Worm (Caenorhabditis elegans): ENCODE data around the gene clec-240.

The clec-240 gene

ce11 chrV:17009342-17010064 lies at the start of gene clec-240, which contains the start of gene clc-12:
TSS of gene clec-240 (plus strand) at chrV:17010014.
TSS of gene clc-12 (minus strand) at chrV:17009388.
- TF ChIP-seq klf-2 (GFP tag; conservative IDR thresholded peaks at IDR 0.05) (no peak), T22C8.4 (GFP tag; IDR thresholded peaks at IDR 0.05) (no peak), ref-1 (GFP tag; conservative IDR thresholded peaks at IDR 0.05) (no peak), med-1 (GFP tag; optimal IDR thresholded peaks at IDR 0.05; ENCODE audit: insufficient read depth) (no peak), flt-1 (GFP tag; IDR thresholded peaks at IDR 0.05) (no peak), ztf-23 (GFP tag; IDR thresholded peaks at IDR 0.05) (no peak), tab-1 (GFP tag; IDR thresholded peaks at IDR 0.05) (no peak), cog-1 (tag; optimal IDR thresholded peaks at IDR 0.05) (no peak), ztf-29 (GFP tag; IDR thresholded peaks at IDR 0.05) (no peak)

- TF ChIP-seq klf-2 (GFP tag; conservative IDR thresholded peaks at IDR 0.05) (no peak), ztf-23 (GFP tag; IDR thresholded peaks at IDR 0.05) (peak; percentile 65; the same call in 1 of the 2 replicates)
Observed at ce11 chrV:16965655-16966054, 44.2 kb upstream of the clec-240 start, which contains the start of gene efl-1. TSS of gene efl-1 (minus strand) at chrV:16965675.

ce11 chrV:16966636-16967035 lies 43.2 kb upstream of the clec-240 start, which contains the start of gene fbxa-90:
TSS of gene fbxa-90 (plus strand) at chrV:16966814.
- no peak for TF ChIP-seq cog-1 (tag; optimal IDR thresholded peaks at IDR 0.05)
- no peak for TF ChIP-seq ztf-23 (GFP tag; IDR thresholded peaks at IDR 0.05)
- TF ChIP-seq ref-1 (GFP tag; conservative IDR thresholded peaks at IDR 0.05) = no peak
- TF ChIP-seq med-1 (GFP tag; optimal IDR thresholded peaks at IDR 0.05; ENCODE audit: insufficient read depth) = no peak
- no peak for TF ChIP-seq flt-1 (GFP tag; IDR thresholded peaks at IDR 0.05)
- TF ChIP-seq T22C8.4 (GFP tag; IDR thresholded peaks at IDR 0.05) = no peak
- no peak for TF ChIP-seq tab-1 (GFP tag; IDR thresholded peaks at IDR 0.05)
- TF ChIP-seq klf-2 (GFP tag; conservative IDR thresholded peaks at IDR 0.05) = no peak
- TF ChIP-seq ztf-29 (GFP tag; IDR thresholded peaks at IDR 0.05) = no peak

- TF ChIP-seq ztf-29 (GFP tag; IDR thresholded peaks at IDR 0.05) (no peak), flt-1 (GFP tag; IDR thresholded peaks at IDR 0.05) (no peak), klf-2 (GFP tag; conservative IDR thresholded peaks at IDR 0.05) (no peak), T22C8.4 (GFP tag; IDR thresholded peaks at IDR 0.05) (no peak), tab-1 (GFP tag; IDR thresholded peaks at IDR 0.05) (no peak), med-1 (GFP tag; optimal IDR thresholded peaks at IDR 0.05; ENCODE audit: insufficient read depth) (no peak), ztf-23 (GFP tag; IDR thresholded peaks at IDR 0.05) (no peak), ref-1 (GFP tag; conservative IDR thresholded peaks at IDR 0.05) (no peak), cog-1 (tag; optimal IDR thresholded peaks at IDR 0.05) (no peak)
Observed at ce11 chrV:16972134-16972533, 37.7 kb upstream of the clec-240 start, which contains the start of gene srh-119. TSS of gene srh-119 (plus strand) at chrV:16972434.

ce11 chrV:16973338-16973737 lies 36.5 kb upstream of the clec-240 start:
- TF ChIP-seq T22C8.4 (GFP tag; IDR thresholded peaks at IDR 0.05) = no peak

- TF ChIP-seq med-1 (GFP tag; optimal IDR thresholded peaks at IDR 0.05; ENCODE audit: insufficient read depth) = no peak
- TF ChIP-seq cog-1 (tag; optimal IDR thresholded peaks at IDR 0.05) = no peak
- TF ChIP-seq klf-2 (GFP tag; conservative IDR thresholded peaks at IDR 0.05) = no peak
- no peak for TF ChIP-seq tab-1 (GFP tag; IDR thresholded peaks at IDR 0.05)
Observed at ce11 chrV:16974919-16975318, 34.9 kb upstream of the clec-240 start, which contains the start of gene srx-54. TSS of gene srx-54 (plus strand) at chrV:16975219.

- TF ChIP-seq klf-2 (GFP tag; conservative IDR thresholded peaks at IDR 0.05) = no peak
- no peak for TF ChIP-seq med-1 (GFP tag; optimal IDR thresholded peaks at IDR 0.05; ENCODE audit: insufficient read depth)
- TF ChIP-seq flt-1 (GFP tag; IDR thresholded peaks at IDR 0.05) = no peak
- no peak for TF ChIP-seq ztf-29 (GFP tag; IDR thresholded peaks at IDR 0.05)
- no peak for TF ChIP-seq tab-1 (GFP tag; IDR thresholded peaks at IDR 0.05)
- TF ChIP-seq cog-1 (tag; optimal IDR thresholded peaks at IDR 0.05) = no peak
- no peak for TF ChIP-seq ztf-23 (GFP tag; IDR thresholded peaks at IDR 0.05)
- TF ChIP-seq ref-1 (GFP tag; conservative IDR thresholded peaks at IDR 0.05) = no peak
- no peak for TF ChIP-seq T22C8.4 (GFP tag; IDR thresholded peaks at IDR 0.05)
Observed at ce11 chrV:16980368-16980767, 29.4 kb upstream of the clec-240 start, which contains the start of gene srz-54. TSS of gene srz-54 (plus strand) at chrV:16980668.

ce11 chrV:16987035-16987434 lies 22.8 kb upstream of the clec-240 start, which contains the start of gene Y102A5C.40:
TSS of gene Y102A5C.40 (minus strand) at chrV:16987135.
- TF ChIP-seq ref-1 (GFP tag; conservative IDR thresholded peaks at IDR 0.05) (no peak), ztf-29 (GFP tag; IDR thresholded peaks at IDR 0.05) (no peak), cog-1 (tag; optimal IDR thresholded peaks at IDR 0.05) (no peak), ztf-23 (GFP tag; IDR thresholded peaks at IDR 0.05) (no peak), klf-2 (GFP tag; conservative IDR thresholded peaks at IDR 0.05) (no peak), flt-1 (GFP tag; IDR thresholded peaks at IDR 0.05) (no peak), tab-1 (GFP tag; IDR thresholded peaks at IDR 0.05) (no peak), med-1 (GFP tag; optimal IDR thresholded peaks at IDR 0.05; ENCODE audit: insufficient read depth) (no peak), T22C8.4 (GFP tag; IDR thresholded peaks at IDR 0.05) (no peak)

ce11 chrV:16987783-16988182 lies 22.0 kb upstream of the clec-240 start:
- TF ChIP-seq klf-2 (GFP tag; conservative IDR thresholded peaks at IDR 0.05) (no peak), ztf-29 (GFP tag; IDR thresholded peaks at IDR 0.05) (no peak), med-1 (GFP tag; optimal IDR thresholded peaks at IDR 0.05; ENCODE audit: insufficient read depth) (no peak), ztf-23 (GFP tag; IDR thresholded peaks at IDR 0.05) (no peak), T22C8.4 (GFP tag; IDR thresholded peaks at IDR 0.05) (no peak), ref-1 (GFP tag; conservative IDR thresholded peaks at IDR 0.05) (no peak), flt-1 (GFP tag; IDR thresholded peaks at IDR 0.05) (no peak), tab-1 (GFP tag; IDR thresholded peaks at IDR 0.05) (no peak), cog-1 (tag; optimal IDR thresholded peaks at IDR 0.05) (no peak)

- TF ChIP-seq klf-2 (GFP tag; conservative IDR thresholded peaks at IDR 0.05) (no peak), med-1 (GFP tag; optimal IDR thresholded peaks at IDR 0.05; ENCODE audit: insufficient read depth) (no peak), tab-1 (GFP tag; IDR thresholded peaks at IDR 0.05) (no peak), cog-1 (tag; optimal IDR thresholded peaks at IDR 0.05) (no peak), T22C8.4 (GFP tag; IDR thresholded peaks at IDR 0.05) (no peak), ref-1 (GFP tag; conservative IDR thresholded peaks at IDR 0.05) (no peak), ztf-29 (GFP tag; IDR thresholded peaks at IDR 0.05) (no peak), ztf-23 (GFP tag; IDR thresholded peaks at IDR 0.05) (no peak), flt-1 (GFP tag; IDR thresholded peaks at IDR 0.05) (no peak)
Observed at ce11 chrV:16988614-16989013, 21.2 kb upstream of the clec-240 start, which contains the start of gene Y102A5C.27. TSS of gene Y102A5C.27 (minus strand) at chrV:16988714.
